Worm (Caenorhabditis elegans) whole organism, midembryonic: ENCODE data around the gene T21D12.11.

ENCODE experiments used
- T22C8.4 ChIP-seq: fragments of 200-800 bp; sonication (Bioruptor generic); IDR thresholded peaks from 2 replicates; pipeline ENCODE4 v1.3.6; 2022; ENCODE audit warnings: missing genetic modification characterization, missing compliant biosample characterization
- cog-1 ChIP-seq: sonication (generic microtip); optimal IDR thresholded peaks from 2 replicates; lab custom pipeline; 2016; ENCODE audit warnings: missing genetic modification characterization, missing compliant biosample characterization
- flt-1 ChIP-seq: fragments of 200-800 bp; sonication (Bioruptor generic); IDR thresholded peaks from 2 replicates; pipeline ENCODE4 v1.3.6; 2022; ENCODE audit warnings: missing genetic modification characterization, missing compliant biosample characterization
- med-1 ChIP-seq: sonication (generic microtip); optimal IDR thresholded peaks from 2 replicates; lab custom pipeline; 2017; ENCODE audit warnings: missing genetic modification characterization, mild to moderate bottlenecking, missing compliant biosample characterization, antibody characterized with exemption, missing genetic modification reagents; ENCODE audit not compliant: insufficient read depth
- ref-1 ChIP-seq: fragments of 200-800 bp; sonication (Bioruptor generic); conservative IDR thresholded peaks from 2 replicates; pipeline ENCODE4 v1.3.6; 2022; ENCODE audit warnings: missing genetic modification reagents, missing genetic modification characterization, missing compliant biosample characterization
- tab-1 ChIP-seq: fragments of 200-800 bp; sonication (Bioruptor generic); IDR thresholded peaks from 2 replicates; pipeline ENCODE4 v1.3.6; 2022; ENCODE audit warnings: missing genetic modification characterization, missing compliant biosample characterization
- ztf-23 ChIP-seq: fragments of 200-800 bp; sonication (Bioruptor generic); IDR thresholded peaks from 2 replicates; pipeline ENCODE4 v1.3.6; 2022; ENCODE audit warnings: missing genetic modification reagents, missing genetic modification characterization, missing compliant biosample characterization
- ztf-29 ChIP-seq: fragments of 200-800 bp; sonication (Bioruptor generic); IDR thresholded peaks from 2 replicates; pipeline ENCODE4 v1.3.6; 2022; ENCODE audit warnings: missing genetic modification reagents, missing genetic modification characterization, missing compliant biosample characterization

ce11 chrIV:306572-306971 lies 37.4 kb downstream of the T21D12.11 start:
- no peak for TF ChIP-seq cog-1
- TF ChIP-seq flt-1 (GFP tag; lab: Robert Waterston, UW) = no peak
- TF ChIP-seq ref-1 = no peak
- TF ChIP-seq ztf-29 (GFP tag; lab: Robert Waterston, UW) = no peak
- no peak for TF ChIP-seq tab-1
- TF ChIP-seq ztf-23 (GFP tag; lab: Robert Waterston, UW) = no peak
- no peak for TF ChIP-seq T22C8.4 (GFP tag; lab: Robert Waterston, UW)
- TF ChIP-seq med-1 = no peak
